Worm (Caenorhabditis elegans): Measurements from ENCODE around the gene lgc-6.
A peak's percentile ranks its signal among the peaks of the same experiment; 100 is the strongest.

Gene lgc-6

ce11 chrIV:8358492-8358891 is 18.8 kb downstream of the lgc-6 start, which contains the start of gene D2096.13:
D2096.13 (minus strand) TSS chrIV:8358592.
- no peak for TF ChIP-seq dao-5 (tag; optimal IDR thresholded peaks at IDR 0.05)
- TF ChIP-seq W03F9.2 (tag; optimal IDR thresholded peaks at IDR 0.05) = no peak

DNA sequence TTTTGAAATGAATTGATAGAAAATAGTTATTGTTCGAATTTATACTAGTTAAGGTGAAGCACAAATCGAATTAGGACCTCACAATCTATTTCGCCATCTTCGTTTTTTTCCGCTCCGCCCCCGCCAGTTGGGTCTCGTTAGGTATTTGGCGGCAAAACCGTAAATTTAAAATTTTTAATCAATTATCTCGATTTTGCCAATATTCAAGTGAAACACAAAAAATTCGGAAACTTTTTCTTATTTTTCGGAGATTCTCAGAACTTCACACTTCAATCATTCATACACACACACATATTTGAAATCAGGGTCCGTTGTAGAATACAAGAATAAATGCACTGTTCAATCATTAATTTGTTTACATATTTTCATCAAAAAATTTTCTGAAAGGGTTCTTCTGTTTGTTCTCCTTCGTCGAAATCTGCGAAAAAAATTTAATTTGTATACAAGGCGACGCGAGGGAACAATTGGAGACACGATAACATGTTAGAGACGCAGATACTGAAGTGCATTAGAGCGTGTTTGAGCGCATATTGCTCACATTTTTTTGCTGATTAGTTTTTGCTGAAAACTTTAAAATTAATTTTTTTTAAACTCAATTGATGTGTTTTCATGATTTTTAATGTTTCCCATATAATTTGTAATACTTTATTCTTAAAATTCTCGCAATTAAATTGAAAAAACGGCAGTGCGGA is 20.1 kb downstream of the lgc-6 start, which contains the start of gene D2096.5:
Gene D2096.5, minus strand, starts transcription at position 51 of the 692 bp plus-strand sequence.
- no peak for TF ChIP-seq W03F9.2 (tag; optimal IDR thresholded peaks at IDR 0.05)
- TF ChIP-seq dao-5 (tag; optimal IDR thresholded peaks at IDR 0.05) = no peak
- TF ChIP-seq him-1 (tag; optimal IDR thresholded peaks at IDR 0.05) = no peak

- TF ChIP-seq him-1 (tag; optimal IDR thresholded peaks at IDR 0.05) = no peak
- no peak for TF ChIP-seq dao-5 (tag; optimal IDR thresholded peaks at IDR 0.05)
- TF ChIP-seq W03F9.2 (tag; optimal IDR thresholded peaks at IDR 0.05) = no peak
Measured at ce11 chrIV:8360817-8361216, 21.1 kb downstream of the lgc-6 start, which contains the start of gene sqv-1. sqv-1 (plus strand) TSS chrIV:8361117.

ce11 chrIV:8363163-8363562 is 23.4 kb downstream of the lgc-6 start, which contains the start of gene D2096.12:
D2096.12 (plus strand) TSS chrIV:8363463.
- TF ChIP-seq dao-5 (tag; optimal IDR thresholded peaks at IDR 0.05) = no peak
- no peak for TF ChIP-seq W03F9.2 (tag; optimal IDR thresholded peaks at IDR 0.05)
- TF ChIP-seq him-1 (tag; optimal IDR thresholded peaks at IDR 0.05) = no peak

DNA sequence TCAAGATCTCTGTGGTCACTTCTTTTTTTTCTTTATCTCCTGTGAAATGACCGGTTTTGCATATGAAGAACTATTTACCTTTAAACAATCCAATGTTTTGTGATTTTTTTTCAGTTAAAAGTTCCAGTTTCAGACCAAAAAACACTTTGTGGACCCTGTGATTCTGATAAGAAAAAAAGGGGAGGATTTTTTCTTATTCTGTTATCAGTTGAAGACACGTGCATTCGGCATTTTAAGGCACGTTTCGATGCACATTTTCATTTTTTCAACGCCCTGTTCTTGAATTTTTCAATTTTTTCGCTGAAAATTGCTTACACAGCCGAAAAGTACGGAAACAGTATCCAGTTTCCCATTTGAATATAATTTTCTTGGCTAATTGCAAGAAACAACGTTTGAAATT is 26.6 kb downstream of the lgc-6 start, which contains the start of gene aagr-1:
Gene aagr-1, plus strand, starts transcription at position 227 of the 400 bp plus-strand sequence.
- TF ChIP-seq him-1 (tag; optimal IDR thresholded peaks at IDR 0.05) (no peak), W03F9.2 (tag; optimal IDR thresholded peaks at IDR 0.05) (no peak), dao-5 (tag; optimal IDR thresholded peaks at IDR 0.05) (no peak)

DNA sequence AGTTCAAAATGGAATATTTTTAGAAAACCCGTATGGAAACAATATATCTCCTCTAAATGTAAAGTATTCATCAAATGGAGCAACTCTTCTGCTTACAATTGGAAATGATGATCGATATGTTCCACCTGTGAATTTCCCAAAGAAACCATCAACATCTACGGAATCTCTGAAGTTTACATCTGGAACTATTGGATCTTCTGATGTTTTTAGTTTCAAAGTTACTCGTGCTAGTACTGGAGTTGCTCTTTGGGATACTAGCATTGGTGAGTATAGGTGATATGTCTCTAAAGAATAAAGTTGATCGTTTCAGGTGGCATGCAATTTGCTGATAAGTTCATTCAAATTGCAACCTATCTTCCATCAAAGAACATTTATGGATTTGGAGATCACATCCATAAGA is 28.2 kb downstream of the lgc-6 start:
- no peak for TF ChIP-seq him-1 (tag; optimal IDR thresholded peaks at IDR 0.05)
- no peak for TF ChIP-seq W03F9.2 (tag; optimal IDR thresholded peaks at IDR 0.05)
- TF ChIP-seq dao-5 (tag; optimal IDR thresholded peaks at IDR 0.05) = no peak

DNA sequence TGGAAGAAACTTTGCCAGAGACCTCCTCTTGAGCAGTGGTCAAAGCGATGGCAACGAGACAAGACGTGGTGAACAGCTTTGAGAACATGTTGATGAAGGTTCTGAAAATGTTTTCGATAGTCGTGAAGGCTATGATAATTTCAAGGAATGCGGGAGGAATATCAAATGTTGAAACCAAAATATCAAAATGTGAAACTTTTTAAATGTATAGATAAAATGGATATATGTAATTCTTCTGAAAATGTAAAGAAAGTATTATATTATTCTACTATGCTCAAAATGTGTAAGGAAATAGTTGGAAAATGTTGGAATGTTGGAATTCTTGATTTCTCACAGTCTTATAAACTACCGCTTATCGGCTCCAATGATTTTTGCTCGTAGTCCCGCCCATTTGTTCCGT is 29.4 kb downstream of the lgc-6 start, which contains the start of gene D2096.6:
Gene D2096.6, minus strand, starts transcription at position 101 of the 400 bp plus-strand sequence.
- TF ChIP-seq him-1 (tag; optimal IDR thresholded peaks at IDR 0.05) (no peak), dao-5 (tag; optimal IDR thresholded peaks at IDR 0.05) (no peak), W03F9.2 (tag; optimal IDR thresholded peaks at IDR 0.05) (no peak)

- TF ChIP-seq him-1 (tag; optimal IDR thresholded peaks at IDR 0.05) = peak; percentile 48
- peak; percentile 70 for TF ChIP-seq W03F9.2 (tag; optimal IDR thresholded peaks at IDR 0.05)
- TF ChIP-seq dao-5 (tag; optimal IDR thresholded peaks at IDR 0.05) = no peak
Measured at ce11 chrIV:8375381-8375780, 35.6 kb downstream of the lgc-6 start.

- TF ChIP-seq dao-5 (tag; optimal IDR thresholded peaks at IDR 0.05) (no peak), W03F9.2 (tag; optimal IDR thresholded peaks at IDR 0.05) (no peak), him-1 (tag; optimal IDR thresholded peaks at IDR 0.05) (no peak)
Measured at ce11 chrIV:8376923-8377322, 37.2 kb downstream of the lgc-6 start.

- TF ChIP-seq dao-5 (tag; optimal IDR thresholded peaks at IDR 0.05) = peak; percentile 26
- no peak for TF ChIP-seq W03F9.2 (tag; optimal IDR thresholded peaks at IDR 0.05)
- no peak for TF ChIP-seq him-1 (tag; optimal IDR thresholded peaks at IDR 0.05)
Measured at ce11 chrIV:8377501-8377900, 37.8 kb downstream of the lgc-6 start, which contains the start of gene D2096.7. D2096.7 (minus strand) TSS chrIV:8377630.

ce11 chrIV:8378280-8378679 is 38.5 kb downstream of the lgc-6 start:
- no peak for TF ChIP-seq dao-5 (tag; optimal IDR thresholded peaks at IDR 0.05)
- TF ChIP-seq W03F9.2 (tag; optimal IDR thresholded peaks at IDR 0.05) = no peak
- TF ChIP-seq him-1 (tag; optimal IDR thresholded peaks at IDR 0.05) = no peak

- no peak for TF ChIP-seq him-1 (tag; optimal IDR thresholded peaks at IDR 0.05)
- TF ChIP-seq dao-5 (tag; optimal IDR thresholded peaks at IDR 0.05) = no peak
- peak; percentile 89 for TF ChIP-seq W03F9.2 (tag; optimal IDR thresholded peaks at IDR 0.05)
Measured at ce11 chrIV:8379278-8379677, 39.5 kb downstream of the lgc-6 start, which contains the start of gene nap-1. nap-1 (minus strand) TSS chrIV:8379319.

ce11 chrIV:8379683-8380082 is 39.9 kb downstream of the lgc-6 start, which contains the start of gene praf-3:
praf-3 (plus strand) TSS chrIV:8379983.
- TF ChIP-seq him-1 (tag; optimal IDR thresholded peaks at IDR 0.05) (no peak), W03F9.2 (tag; optimal IDR thresholded peaks at IDR 0.05) (no peak), dao-5 (tag; optimal IDR thresholded peaks at IDR 0.05) (no peak)

DNA sequence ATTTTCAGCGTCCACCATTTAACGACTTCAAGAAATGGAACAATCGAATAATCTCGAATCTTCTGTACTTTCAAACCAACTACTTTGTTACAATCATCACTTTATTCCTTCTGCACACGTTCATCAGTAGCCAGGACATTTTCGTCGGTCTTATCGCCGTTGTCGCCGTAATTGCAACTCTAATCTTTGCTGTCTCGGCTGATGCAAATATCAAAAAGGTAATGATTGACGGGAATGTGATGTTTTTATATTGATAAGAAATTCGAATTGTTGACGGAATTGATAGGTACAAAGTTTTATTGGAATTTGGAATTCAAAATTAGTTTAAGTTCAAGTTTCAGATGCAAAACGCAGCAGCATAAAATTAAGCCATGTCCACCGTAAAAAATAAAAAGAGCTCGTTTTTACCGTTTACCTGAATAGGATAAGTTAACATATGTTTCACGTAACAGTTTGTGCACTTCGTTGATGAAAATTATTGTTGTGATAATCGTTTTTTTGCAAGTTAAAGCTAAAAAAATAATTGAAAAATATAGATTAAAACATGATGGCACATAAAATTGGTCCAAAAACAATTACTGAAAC is 40.6 kb downstream of the lgc-6 start:
- TF ChIP-seq dao-5 (tag; optimal IDR thresholded peaks at IDR 0.05) = no peak
- no peak for TF ChIP-seq W03F9.2 (tag; optimal IDR thresholded peaks at IDR 0.05)
- no peak for TF ChIP-seq him-1 (tag; optimal IDR thresholded peaks at IDR 0.05)

Measured in whole organism, L4/young adult.